Worm (Caenorhabditis elegans) whole organism, L3 larva: ENCODE data around the gene slc-25A26.

Experiments
- R02D3.7 ChIP-seq: fragments of 150-350 bp; optimal IDR thresholded peaks from 2 replicates; lab custom pipeline; 2014; ENCODE audit warnings: missing biosample characterization, missing genetic modification characterization
- aly-2 ChIP-seq: fragments of 150-350 bp; optimal IDR thresholded peaks from 2 replicates; lab custom pipeline; 2014; ENCODE audit warnings: missing biosample characterization, missing genetic modification characterization
- ama-1 ChIP-seq: fragments of 150-350 bp; optimal IDR thresholded peaks from 2 replicates; lab custom pipeline; 2018
- ceh-16 ChIP-seq: sonication (generic microtip); optimal IDR thresholded peaks from 2 replicates; lab custom pipeline; 2017; ENCODE audit warnings: missing biosample characterization, missing genetic modification characterization
- ceh-82 ChIP-seq: fragments of 150-350 bp; optimal IDR thresholded peaks from 2 replicates; lab custom pipeline; 2014; ENCODE audit warnings: missing biosample characterization, missing genetic modification characterization
- ceh-9 ChIP-seq: sonication (generic microtip); optimal IDR thresholded peaks from 2 replicates; lab custom pipeline; 2018; ENCODE audit warnings: missing biosample characterization, missing genetic modification characterization
- daf-12 ChIP-seq: fragments of 150-350 bp; optimal IDR thresholded peaks from 2 replicates; lab custom pipeline; 2014; ENCODE audit warnings: missing biosample characterization, missing genetic modification reagents, missing genetic modification characterization
- egl-27 ChIP-seq: sonication (generic microtip); optimal IDR thresholded peaks from 4 replicates; lab custom pipeline; 2017; ENCODE audit warnings: missing biosample characterization, missing genetic modification reagents, missing genetic modification characterization
- elt-1 ChIP-seq: fragments of 150-350 bp; optimal IDR thresholded peaks from 2 replicates; lab custom pipeline; 2014; ENCODE audit warnings: missing biosample characterization, missing genetic modification characterization
- elt-2 ChIP-seq: sonication (generic microtip); optimal IDR thresholded peaks from 2 replicates; lab custom pipeline; 2016; ENCODE audit warnings: missing genetic modification reagents, mild to moderate bottlenecking, missing genetic modification characterization, missing compliant biosample characterization
- elt-3 ChIP-seq, 3 experiments: fragments of 150-350 bp in 1 of 3; sonication (generic microtip) in 2 of 3; optimal IDR thresholded peaks; 2 replicates in 2 of 3; 4 replicates in 1 of 3; lab custom pipeline; 2014 to 2017; ENCODE audit warnings: missing biosample characterization in 3 of 3, missing genetic modification characterization in 3 of 3
- eor-1 ChIP-seq, 2 experiments: fragments of 150-350 bp; optimal IDR thresholded peaks; 2 replicates each; lab custom pipeline; 2014 to 2018; ENCODE audit warnings: missing biosample characterization in 2 of 2, missing genetic modification characterization in 2 of 2
- fkh-2 ChIP-seq: fragments of 150-350 bp; optimal IDR thresholded peaks from 2 replicates; lab custom pipeline; 2014; ENCODE audit warnings: missing biosample characterization, missing genetic modification reagents, missing genetic modification characterization
- fos-1 ChIP-seq: fragments of 150-350 bp; optimal IDR thresholded peaks from 2 replicates; lab custom pipeline; 2014; ENCODE audit warnings: missing biosample characterization, missing genetic modification characterization
- hmg-11 ChIP-seq: sonication (generic microtip); optimal IDR thresholded peaks from 2 replicates; lab custom pipeline; 2016; ENCODE audit warnings: missing genetic modification characterization, missing compliant biosample characterization
- lin-15B ChIP-seq: fragments of 150-350 bp; optimal IDR thresholded peaks from 2 replicates; lab custom pipeline; 2014; ENCODE audit warnings: missing biosample characterization, missing genetic modification characterization
- lsy-12 ChIP-seq: sonication (generic microtip); optimal IDR thresholded peaks from 2 replicates; lab custom pipeline; 2016; ENCODE audit warnings: mild to moderate bottlenecking, missing genetic modification characterization, missing compliant biosample characterization
- mdl-1 ChIP-seq: fragments of 150-350 bp; optimal IDR thresholded peaks from 2 replicates; lab custom pipeline; 2014; ENCODE audit warnings: missing biosample characterization, missing genetic modification characterization
- nfya-1 ChIP-seq: sonication (generic microtip); optimal IDR thresholded peaks from 2 replicates; lab custom pipeline; 2017; ENCODE audit warnings: missing genetic modification characterization, mild to moderate bottlenecking, missing compliant biosample characterization, antibody characterized with exemption, moderate library complexity; ENCODE audit not compliant: insufficient read depth
- nhr-12 ChIP-seq: fragments of 150-350 bp; optimal IDR thresholded peaks from 2 replicates; lab custom pipeline; 2014; ENCODE audit warnings: missing biosample characterization, missing genetic modification characterization
- nhr-23 ChIP-seq: fragments of 150-350 bp; optimal IDR thresholded peaks from 2 replicates; lab custom pipeline; 2014; ENCODE audit warnings: missing biosample characterization, missing genetic modification reagents, missing genetic modification characterization
- nhr-25 ChIP-seq: sonication (generic microtip); optimal IDR thresholded peaks from 2 replicates; lab custom pipeline; 2017; ENCODE audit warnings: missing biosample characterization, missing genetic modification characterization
- nhr-43 ChIP-seq: sonication (generic microtip); optimal IDR thresholded peaks from 2 replicates; lab custom pipeline; 2016; ENCODE audit warnings: mild to moderate bottlenecking, missing genetic modification characterization, missing compliant biosample characterization; ENCODE audit not compliant: poor library complexity, severe bottlenecking
- nhr-67 ChIP-seq: fragments of 150-350 bp; optimal IDR thresholded peaks from 2 replicates; lab custom pipeline; 2014; ENCODE audit warnings: missing biosample characterization, missing genetic modification characterization
- nhr-76 ChIP-seq: fragments of 150-350 bp; sonication (generic microtip); optimal IDR thresholded peaks from 5 replicates; lab custom pipeline; 2014; ENCODE audit warnings: missing biosample characterization, missing genetic modification characterization
- pha-4 ChIP-seq: fragments of 150-350 bp; optimal IDR thresholded peaks from 2 replicates; lab custom pipeline; 2014; ENCODE audit warnings: missing biosample characterization, missing genetic modification reagents, missing genetic modification characterization
- snpc-4 ChIP-seq: fragments of 150-350 bp; optimal IDR thresholded peaks from 2 replicates; lab custom pipeline; 2014; ENCODE audit warnings: missing biosample characterization, missing genetic modification characterization
- tbx-2 ChIP-seq: sonication (generic microtip); optimal IDR thresholded peaks from 2 replicates; lab custom pipeline; 2016; ENCODE audit warnings: mild to moderate bottlenecking, missing genetic modification characterization, missing compliant biosample characterization
- unc-39 ChIP-seq: sonication (generic microtip); optimal IDR thresholded peaks from 4 replicates; lab custom pipeline; 2017; ENCODE audit warnings: missing biosample characterization, missing genetic modification characterization
- unc-62 ChIP-seq: fragments of 150-350 bp; sonication (generic microtip); optimal IDR thresholded peaks from 4 replicates; lab custom pipeline; 2014; ENCODE audit warnings: missing biosample characterization, missing genetic modification reagents, missing genetic modification characterization
- ztf-11 ChIP-seq: fragments of 150-350 bp; optimal IDR thresholded peaks from 2 replicates; lab custom pipeline; 2014; ENCODE audit warnings: missing biosample characterization, missing genetic modification characterization
- ztf-4 ChIP-seq: fragments of 150-350 bp; optimal IDR thresholded peaks from 2 replicates; lab custom pipeline; 2014; ENCODE audit warnings: missing biosample characterization, missing genetic modification characterization

slc-25A26 gene

ce11 chrIV:8956189-8956588 is 25.9 kb downstream of the slc-25A26 start, which contains the start of gene tpra-1:
TSS of gene tpra-1 (plus strand) at chrIV:8956489.
- TF ChIP-seq elt-1 (tag; lab: Kevin White, UChicago): no peak
- TF ChIP-seq lsy-12 (tag; lab: Kevin White, UChicago): no peak
- no peak for TF ChIP-seq unc-62 (GFP tag; lab: Kevin White, UChicago)
- TF ChIP-seq nhr-43: no peak
- TF ChIP-seq nhr-23 (tag; lab: Kevin White, UChicago): no peak
- no peak for TF ChIP-seq ztf-4 (tag; lab: Kevin White, UChicago)
- TF ChIP-seq elt-2 (tag; lab: Kevin White, UChicago): no peak
- no peak for TF ChIP-seq aly-2 (tag; lab: Kevin White, UChicago)
- no peak for TF ChIP-seq nhr-76 (tag; lab: Kevin White, UChicago)
- no peak for TF ChIP-seq fos-1 (tag; lab: Kevin White, UChicago)
- no peak for TF ChIP-seq fkh-2
- TF ChIP-seq unc-39: no peak
- TF ChIP-seq lin-15B (tag; lab: Kevin White, UChicago): no peak
- TF ChIP-seq nfya-1 (tag; lab: Kevin White, UChicago): no peak
- TF ChIP-seq, all 47 proteins: peak for 0

ce11 chrIV:8965883-8966282 is 35.6 kb downstream of the slc-25A26 start, which contains the start of gene C53B4.2:
TSS of gene C53B4.2 (plus strand) at chrIV:8966183.
- TF ChIP-seq elt-3 (tag; optimal IDR thresholded peaks at IDR 0.05; lab: Kevin White, UChicago) (no peak), daf-12 (no peak), ceh-82 (tag; lab: Kevin White, UChicago) (no peak), ama-1 (no peak), nhr-67 (no peak), aly-2 (tag; lab: Kevin White, UChicago) (no peak)
- TF ChIP-seq, all 47 proteins: peak for 0

ce11 chrIV:8967990-8968389 is 37.7 kb downstream of the slc-25A26 start, which contains the start of gene suex-2:
TSS of gene suex-2 (plus strand) at chrIV:8968290.
- TF ChIP-seq hmg-11 (tag; lab: Kevin White, UChicago) (no peak), unc-39 (no peak)
- TF ChIP-seq, all 47 proteins: peak for 0

- no peak for TF ChIP-seq aly-2 (tag; lab: Kevin White, UChicago)
- peak; percentile 71 for TF ChIP-seq lin-15B (tag; lab: Kevin White, UChicago)
- TF ChIP-seq snpc-4 (tag; lab: Kevin White, UChicago): peak; percentile 74
- peak; percentile 60 for TF ChIP-seq nhr-23 (tag; lab: Kevin White, UChicago)
- TF ChIP-seq ceh-16 (tag; lab: Kevin White, UChicago): no peak
- TF ChIP-seq egl-27 (tag; lab: Kevin White, UChicago): no peak
- TF ChIP-seq nhr-43: peak; percentile 92
- TF ChIP-seq pha-4 (tag; lab: Kevin White, UChicago): peak; percentile 72
- TF ChIP-seq ceh-9 (tag; lab: Kevin White, UChicago): no peak
- no peak for TF ChIP-seq ztf-11 (tag; lab: Kevin White, UChicago)
- TF ChIP-seq R02D3.7 (tag; lab: Kevin White, UChicago): no peak
- peak in 1 of 2 experiments; percentile 27 for TF ChIP-seq eor-1 (tag; optimal IDR thresholded peaks at IDR 0.05; lab: Kevin White, UChicago)
- peak; percentile 39 for TF ChIP-seq nfya-1 (tag; lab: Kevin White, UChicago)
- TF ChIP-seq nhr-12 (tag; lab: Kevin White, UChicago): no peak
- peak; percentile 24 for TF ChIP-seq tbx-2
- TF ChIP-seq lsy-12 (tag; lab: Kevin White, UChicago): peak; percentile 63
- peak; percentile 52 for TF ChIP-seq nhr-25
- peak; percentile 32 for TF ChIP-seq hmg-11 (tag; lab: Kevin White, UChicago)
- TF ChIP-seq elt-3 (tag; optimal IDR thresholded peaks at IDR 0.05; lab: Kevin White, UChicago): no peak
- no peak for TF ChIP-seq mdl-1 (tag; lab: Kevin White, UChicago)
- TF ChIP-seq elt-2 (tag; lab: Kevin White, UChicago): peak; percentile 55
These were observed 43.2 kb downstream of the slc-25A26 start, which contains the start of gene C53B4.3 for ce11 chrIV:8973249-8973958. TSS of gene C53B4.3 (minus strand) at chrIV:8973712.
